Worm (Caenorhabditis elegans): ENCODE data around the gene ugt-58.

Gene ugt-58

ce11 chrII:9617039-9617901, 30.7 kb upstream of the ugt-58 start, which contains the start of gene hal-3 (continued):
- TF ChIP-seq F49E8.2 (tag; optimal IDR thresholded peaks at IDR 0.05; ENCODE audit: borderline replicate concordance), result no peak
- peak in 1 of 2 experiments; percentile 81 for TF ChIP-seq unc-62 (GFP tag; optimal IDR thresholded peaks at IDR 0.05 in 1 of 2)
- TF ChIP-seq unc-62 (tag; optimal IDR thresholded peaks at IDR 0.05), result no peak
- TF ChIP-seq mep-1 (tag; optimal IDR thresholded peaks at IDR 0.05), result peak; percentile 31
- no peak for TF ChIP-seq lin-13 (GFP tag; optimal IDR thresholded peaks at IDR 0.05)
- peak; percentile 20 for TF ChIP-seq nhr-25 (tag; optimal IDR thresholded peaks at IDR 0.05; ENCODE audit: borderline replicate concordance, insufficient read depth)
- TF ChIP-seq R02D3.7 (tag; optimal IDR thresholded peaks at IDR 0.05), result no peak
- no peak; the same call in none of the 2 replicates for TF ChIP-seq lin-1 (GFP tag; IDR thresholded peaks at IDR 0.05)
- no peak for TF ChIP-seq lin-15B (tag; optimal IDR thresholded peaks at IDR 0.05)
- TF ChIP-seq F10B5.3 (tag; optimal IDR thresholded peaks at IDR 0.05), result peak; percentile 25
- TF ChIP-seq nhr-102 (tag; optimal IDR thresholded peaks at IDR 0.05), result peak; percentile 18
- no peak for TF ChIP-seq ceh-82 (tag; optimal IDR thresholded peaks at IDR 0.05)
- TF ChIP-seq Y48G9A.11 (GFP tag; IDR thresholded peaks at IDR 0.05), result 0 out of 2 replicates have a peak, but pooled peaks have one; percentile 27
- TF ChIP-seq gei-8 (GFP tag; optimal IDR thresholded peaks at IDR 0.05), result no peak
- no peak for TF ChIP-seq nhr-6 (tag; optimal IDR thresholded peaks at IDR 0.05)
- no peak for TF ChIP-seq nhr-28 (tag; optimal IDR thresholded peaks at IDR 0.05)
- TF ChIP-seq ceh-28 (tag; optimal IDR thresholded peaks at IDR 0.05), result peak; percentile 67
- peak; percentile 39; the same call in 1 of the 2 replicates for TF ChIP-seq mdt-29 (GFP tag; IDR thresholded peaks at IDR 0.05)
- TF ChIP-seq ZK546.5 (tag; optimal IDR thresholded peaks at IDR 0.05), result no peak
- peak; percentile 14; the same call in 1 of the 2 replicates for TF ChIP-seq hmg-1.1 (GFP tag; IDR thresholded peaks at IDR 0.05)
- TF ChIP-seq unc-130 (GFP tag; optimal IDR thresholded peaks at IDR 0.05), result no peak
- no peak for TF ChIP-seq nhr-10 (tag; optimal IDR thresholded peaks at IDR 0.05)
- no peak for TF ChIP-seq madf-5 (GFP tag; IDR thresholded peaks at IDR 0.05)
- no peak for TF ChIP-seq snpc-1.2 (GFP tag; IDR thresholded peaks at IDR 0.05)
- TF ChIP-seq dmd-9 (GFP tag; IDR thresholded peaks at IDR 0.05), result no peak
- no peak for TF ChIP-seq skn-1 (tag; optimal IDR thresholded peaks at IDR 0.05)
- no peak for TF ChIP-seq nhr-42 (GFP tag; IDR thresholded peaks at IDR 0.05)
- TF ChIP-seq lin-38 (GFP tag; IDR thresholded peaks at IDR 0.05), result 0 out of 2 replicates have a peak, but pooled peaks have one; percentile 33
- 0 out of 2 replicates have a peak, but pooled peaks have one; percentile 42 for TF ChIP-seq lim-7 (GFP tag; IDR thresholded peaks at IDR 0.05)
- TF ChIP-seq mxl-3 (GFP tag; optimal IDR thresholded peaks at IDR 0.05), result no peak
- TF ChIP-seq zip-2 (tag; optimal IDR thresholded peaks at IDR 0.05), result no peak
- no peak for TF ChIP-seq pqm-1 (tag; optimal IDR thresholded peaks at IDR 0.05)
- no peak for TF ChIP-seq spr-1 (tag; optimal IDR thresholded peaks at IDR 0.05)
- no peak for TF ChIP-seq lir-3 (tag; optimal IDR thresholded peaks at IDR 0.05)
- TF ChIP-seq set-16 (GFP tag; IDR thresholded peaks at IDR 0.05), result no peak
- no peak for TF ChIP-seq ceh-62 (tag; optimal IDR thresholded peaks at IDR 0.05)
- TF ChIP-seq duxl-1 (tag; optimal IDR thresholded peaks at IDR 0.05; ENCODE audit: poor library complexity), result peak; percentile 38
- TF ChIP-seq daf-16 (GFP tag; optimal IDR thresholded peaks at IDR 0.05), result no peak
- TF ChIP-seq daf-16 (tag; optimal IDR thresholded peaks at IDR 0.05), result no peak
- no peak for TF ChIP-seq Y5F2A.4 (GFP tag; optimal IDR thresholded peaks at IDR 0.05)
- no peak for TF ChIP-seq ZK337.2 (GFP tag; IDR thresholded peaks at IDR 0.05)
- no peak for TF ChIP-seq ceh-20 (GFP tag; IDR thresholded peaks at IDR 0.05)
- TF ChIP-seq ctbp-1 (GFP tag; IDR thresholded peaks at IDR 0.05), result no peak
- TF ChIP-seq nhr-11 (tag; optimal IDR thresholded peaks at IDR 0.05), result no peak
- TF ChIP-seq zip-11 (GFP tag; IDR thresholded peaks at IDR 0.05), result no peak
- peak; percentile 18 for TF ChIP-seq sdz-12 (GFP tag; optimal IDR thresholded peaks at IDR 0.05)
- TF ChIP-seq zag-1 (tag; optimal IDR thresholded peaks at IDR 0.05), result no peak
- no peak for TF ChIP-seq D1046.2 (GFP tag; IDR thresholded peaks at IDR 0.05)
- no peak for TF ChIP-seq tra-1 (GFP tag; IDR thresholded peaks at IDR 0.05)
- no peak for TF ChIP-seq ces-1 (GFP tag; optimal IDR thresholded peaks at IDR 0.05)

All from whole organism, L4 larva.